Fruit fly (Drosophila melanogaster) whole organism, adult: ENCODE results near the gene Wnt5.

Experiments
- CG7045 ChIP-seq: fragments of 200-800 bp; sonication (Bioruptor generic); optimal IDR thresholded peaks from 2 replicates; lab custom pipeline; 2017; ENCODE audit warnings: missing biosample characterization, mild to moderate bottlenecking, missing genetic modification characterization
- CG7101 ChIP-seq: fragments of 200-800 bp; sonication (Bioruptor generic); optimal IDR thresholded peaks from 2 replicates; lab custom pipeline; 2018; ENCODE audit warnings: missing biosample characterization, mild to moderate bottlenecking, missing genetic modification characterization, moderate library complexity
- Crg-1 ChIP-seq: fragments of 200-800 bp; sonication (Bioruptor generic); optimal IDR thresholded peaks from 2 replicates; lab custom pipeline; 2016; ENCODE audit warnings: missing biosample characterization, missing genetic modification characterization
- bab1 ChIP-seq: fragments of 200-800 bp; sonication (Bioruptor generic); optimal IDR thresholded peaks from 3 replicates; lab custom pipeline; 2019; ENCODE audit warnings: missing biosample characterization, mild to moderate bottlenecking, missing genetic modification characterization, moderate library complexity

- no peak for TF ChIP-seq Crg-1
- no peak for TF ChIP-seq CG7045 (GFP tag; lab: Kevin White, UChicago)
- no peak for TF ChIP-seq bab1
- no peak for TF ChIP-seq CG7101 (tag; lab: Kevin White, UChicago)
These were observed 22.7 kb downstream of the Wnt5 start for dm6 chrX:18482537-18482936.
